Worm (Caenorhabditis elegans) whole organism, L3 larva: ENCODE measurements around the gene Y76A2B.4.

Experiments used
- ZK546.5 ChIP-seq: sonication (generic microtip); optimal IDR thresholded peaks from 2 replicates; lab custom pipeline; 2017; ENCODE audit warnings: missing biosample characterization, missing genetic modification characterization
- ceh-16 ChIP-seq: sonication (generic microtip); optimal IDR thresholded peaks from 2 replicates; lab custom pipeline; 2017; ENCODE audit warnings: missing biosample characterization, missing genetic modification characterization
- elt-1 ChIP-seq: fragments of 150-350 bp; optimal IDR thresholded peaks from 2 replicates; lab custom pipeline; 2014; ENCODE audit warnings: missing biosample characterization, missing genetic modification characterization
- elt-3 ChIP-seq, 3 experiments: fragments of 150-350 bp in 1 of 3; sonication (generic microtip) in 2 of 3; optimal IDR thresholded peaks; 2 replicates in 2 of 3; 4 replicates in 1 of 3; lab custom pipeline; 2014 to 2017; ENCODE audit warnings: missing biosample characterization in 3 of 3, missing genetic modification characterization in 3 of 3
- nhr-12 ChIP-seq: fragments of 150-350 bp; optimal IDR thresholded peaks from 2 replicates; lab custom pipeline; 2014; ENCODE audit warnings: missing biosample characterization, missing genetic modification characterization
- nhr-76 ChIP-seq: fragments of 150-350 bp; sonication (generic microtip); optimal IDR thresholded peaks from 5 replicates; lab custom pipeline; 2014; ENCODE audit warnings: missing biosample characterization, missing genetic modification characterization
- pha-4 ChIP-seq: fragments of 150-350 bp; optimal IDR thresholded peaks from 2 replicates; lab custom pipeline; 2014; ENCODE audit warnings: missing biosample characterization, missing genetic modification reagents, missing genetic modification characterization
- tbx-2 ChIP-seq: sonication (generic microtip); optimal IDR thresholded peaks from 2 replicates; lab custom pipeline; 2016; ENCODE audit warnings: mild to moderate bottlenecking, missing genetic modification characterization, missing compliant biosample characterization
- unc-62 ChIP-seq: fragments of 150-350 bp; sonication (generic microtip); optimal IDR thresholded peaks from 4 replicates; lab custom pipeline; 2014; ENCODE audit warnings: missing biosample characterization, missing genetic modification reagents, missing genetic modification characterization

- TF ChIP-seq elt-1 (tag; lab: Kevin White, UChicago) = no peak
- TF ChIP-seq nhr-76 = no peak
- TF ChIP-seq ceh-16 (tag; lab: Kevin White, UChicago) = no peak
- no peak for TF ChIP-seq tbx-2 (tag; lab: Kevin White, UChicago)
- TF ChIP-seq pha-4 = no peak
- TF ChIP-seq ZK546.5 = no peak
- no peak for TF ChIP-seq elt-3 (tag; optimal IDR thresholded peaks at IDR 0.05; lab: Kevin White, UChicago)
- TF ChIP-seq nhr-12 (tag; lab: Kevin White, UChicago) = no peak
- TF ChIP-seq unc-62 = no peak
Observed at ce11 chrIII:13549960-13550359, 3.4 kb upstream of the Y76A2B.4 start.
